Worm (Caenorhabditis elegans) whole organism, L1 larva: Measurements from ENCODE around the gene puf-9.
A peak's percentile ranks its signal among the peaks of the same experiment; 100 is the strongest.

Experiments
- C16A3.4 ChIP-seq: fragments of 150-350 bp; optimal IDR thresholded peaks from 2 replicates; lab custom pipeline; 2014; ENCODE audit warnings: missing biosample characterization, missing genetic modification characterization
- Y116A8C.19 ChIP-seq: sonication (generic microtip); optimal IDR thresholded peaks from 2 replicates; lab custom pipeline; 2016; ENCODE audit warnings: missing compliant biosample characterization, missing genetic modification characterization, borderline replicate concordance
- aha-1 ChIP-seq: fragments of 150-350 bp; optimal IDR thresholded peaks from 2 replicates; lab custom pipeline; 2014; ENCODE audit warnings: missing biosample characterization, missing genetic modification characterization
- alr-1 ChIP-seq: fragments of 200-800 bp; sonication (Bioruptor generic); optimal IDR thresholded peaks from 2 replicates; lab custom pipeline; 2018; ENCODE audit warnings: borderline replicate concordance, mild to moderate bottlenecking, missing genetic modification characterization, missing compliant biosample characterization
- ama-1 ChIP-seq: fragments of 150-350 bp; optimal IDR thresholded peaks from 2 replicates; lab custom pipeline; 2014
- blmp-1 ChIP-seq: fragments of 150-350 bp; optimal IDR thresholded peaks from 2 replicates; lab custom pipeline; 2014; ENCODE audit warnings: missing biosample characterization, missing genetic modification characterization
- ceh-90 ChIP-seq: sonication (generic microtip); optimal IDR thresholded peaks from 2 replicates; lab custom pipeline; 2016; ENCODE audit warnings: missing genetic modification characterization, missing compliant biosample characterization
- ces-1 ChIP-seq: fragments of 150-350 bp; optimal IDR thresholded peaks from 2 replicates; lab custom pipeline; 2014; ENCODE audit warnings: missing biosample characterization, missing genetic modification reagents, missing genetic modification characterization
- dsc-1 ChIP-seq: sonication (generic microtip); optimal IDR thresholded peaks from 2 replicates; lab custom pipeline; 2016; ENCODE audit warnings: mild to moderate bottlenecking, missing genetic modification characterization, missing compliant biosample characterization
- efl-1 ChIP-seq, 4 experiments: fragments of 150-350 bp; optimal IDR thresholded peaks in 3 of 4; peaks in 1 of 4; 1 replicate in 1 of 4; 2 replicates in 3 of 4; lab custom pipeline; 2014; ENCODE audit warnings: missing biosample characterization in 2 of 4, missing genetic modification characterization in 2 of 4, missing genetic modification reagents in 2 of 4
- elt-2 ChIP-seq: sonication (generic microtip); optimal IDR thresholded peaks from 2 replicates; lab custom pipeline; 2016; ENCODE audit warnings: missing genetic modification characterization, mild to moderate bottlenecking, inconsistent platforms, missing compliant biosample characterization, missing genetic modification reagents
- elt-3 ChIP-seq, 6 experiments: fragments of 150-350 bp in 1 of 6; sonication (generic microtip); optimal IDR thresholded peaks; 2 replicates each; lab custom pipeline; 2017 to 2018; ENCODE audit warnings: missing biosample characterization in 6 of 6, missing genetic modification characterization in 6 of 6, inconsistent platforms in 1 of 6
- fkh-4 ChIP-seq: sonication (generic microtip); optimal IDR thresholded peaks from 2 replicates; lab custom pipeline; 2016; ENCODE audit warnings: missing compliant biosample characterization, missing genetic modification characterization, borderline replicate concordance
- grh-1 ChIP-seq: fragments of 200-800 bp; sonication (Bioruptor generic); IDR thresholded peaks from 2 replicates; pipeline ENCODE4 v1.3.6; 2022; ENCODE audit warnings: missing genetic modification reagents, missing genetic modification characterization, missing compliant biosample characterization
- hlh-17 ChIP-seq: fragments of 200-800 bp; sonication (Bioruptor generic); optimal IDR thresholded peaks from 2 replicates; lab custom pipeline; 2018; ENCODE audit warnings: missing genetic modification characterization, mild to moderate bottlenecking, missing compliant biosample characterization, moderate library complexity, borderline replicate concordance
- hlh-4 ChIP-seq: sonication (generic microtip); optimal IDR thresholded peaks from 2 replicates; lab custom pipeline; 2016; ENCODE audit warnings: mild to moderate bottlenecking, missing genetic modification characterization, missing compliant biosample characterization
- isw-1 ChIP-seq: fragments of 200-800 bp; sonication (Bioruptor generic); IDR thresholded peaks from 2 replicates; pipeline ENCODE4 v1.3.6; 2022; ENCODE audit warnings: missing genetic modification characterization, missing compliant biosample characterization
- jun-1 ChIP-seq: fragments of 150-350 bp; optimal IDR thresholded peaks from 2 replicates; lab custom pipeline; 2014; ENCODE audit warnings: missing biosample characterization, missing genetic modification reagents, missing genetic modification characterization
- lin-14 ChIP-seq: fragments of 200-800 bp; sonication (Bioruptor generic); optimal IDR thresholded peaks from 2 replicates; lab custom pipeline; 2018; ENCODE audit warnings: mild to moderate bottlenecking, missing genetic modification characterization, moderate library complexity, missing compliant biosample characterization
- lin-15B ChIP-seq: fragments of 150-350 bp; sonication (generic microtip); optimal IDR thresholded peaks from 3 replicates; lab custom pipeline; 2014; ENCODE audit warnings: missing biosample characterization, missing genetic modification characterization
- lin-35 ChIP-seq, 2 experiments: fragments of 150-350 bp; optimal IDR thresholded peaks; 2 replicates each; lab custom pipeline; 2014; ENCODE audit warnings: missing biosample characterization in 2 of 2, missing genetic modification characterization in 2 of 2, missing genetic modification reagents in 2 of 2
- lin-39 ChIP-seq: fragments of 150-350 bp; optimal IDR thresholded peaks from 2 replicates; lab custom pipeline; 2014; ENCODE audit warnings: missing biosample characterization, missing genetic modification reagents, missing genetic modification characterization
- lir-3 ChIP-seq: sonication (generic microtip); optimal IDR thresholded peaks from 2 replicates; lab custom pipeline; 2016; ENCODE audit warnings: mild to moderate bottlenecking, missing genetic modification characterization, moderate library complexity, missing compliant biosample characterization; ENCODE audit not compliant: poor library complexity
- lsy-2 ChIP-seq, 2 experiments: fragments of 150-350 bp; optimal IDR thresholded peaks; 2 replicates each; lab custom pipeline; 2014; ENCODE audit warnings: missing biosample characterization in 2 of 2, missing genetic modification characterization in 2 of 2
- mdl-1 ChIP-seq, 2 experiments: fragments of 150-350 bp; optimal IDR thresholded peaks; 2 replicates each; lab custom pipeline; 2014 to 2017; ENCODE audit warnings: missing biosample characterization in 2 of 2, missing genetic modification characterization in 2 of 2, inconsistent platforms in 1 of 2
- mep-1 ChIP-seq: fragments of 150-350 bp; optimal IDR thresholded peaks from 2 replicates; lab custom pipeline; 2014; ENCODE audit warnings: missing biosample characterization, missing genetic modification characterization
- nhr-11 ChIP-seq: fragments of 150-350 bp; optimal IDR thresholded peaks from 2 replicates; lab custom pipeline; 2014; ENCODE audit warnings: missing biosample characterization, missing genetic modification characterization
- nhr-12 ChIP-seq: sonication (generic microtip); optimal IDR thresholded peaks from 2 replicates; lab custom pipeline; 2017; ENCODE audit warnings: missing biosample characterization, missing genetic modification characterization
- nhr-19 ChIP-seq: fragments of 200-800 bp; sonication (Bioruptor generic); conservative IDR thresholded peaks from 2 replicates; pipeline ENCODE4 v1.3.6; 2022; ENCODE audit warnings: missing genetic modification characterization, missing compliant biosample characterization
- nhr-28 ChIP-seq: fragments of 150-350 bp; optimal IDR thresholded peaks from 2 replicates; lab custom pipeline; 2014; ENCODE audit warnings: missing biosample characterization, missing genetic modification characterization
- nhr-71 ChIP-seq: sonication (generic microtip); optimal IDR thresholded peaks from 2 replicates; lab custom pipeline; 2016; ENCODE audit warnings: mild to moderate bottlenecking, missing genetic modification characterization, moderate library complexity, missing compliant biosample characterization
- nhr-84 ChIP-seq: sonication (generic microtip); optimal IDR thresholded peaks from 2 replicates; lab custom pipeline; 2017; ENCODE audit warnings: missing biosample characterization, missing genetic modification characterization
- nhr-85 ChIP-seq: sonication (generic microtip); peaks from one replicate; lab custom pipeline; 2016; ENCODE audit warnings: missing genetic modification characterization, inconsistent platforms, missing compliant biosample characterization
- nhr-90 ChIP-seq: sonication (generic microtip); optimal IDR thresholded peaks from 2 replicates; lab custom pipeline; 2016; ENCODE audit warnings: mild to moderate bottlenecking, missing genetic modification characterization, missing compliant biosample characterization; ENCODE audit not compliant: poor library complexity
- pag-3 ChIP-seq: sonication (generic microtip); optimal IDR thresholded peaks from 2 replicates; lab custom pipeline; 2017; ENCODE audit warnings: missing genetic modification characterization, mild to moderate bottlenecking, missing compliant biosample characterization, antibody characterized with exemption, borderline replicate concordance; ENCODE audit not compliant: insufficient read depth
- pax-3 ChIP-seq: fragments of 200-800 bp; sonication (Bioruptor generic); optimal IDR thresholded peaks from 2 replicates; lab custom pipeline; 2018; ENCODE audit warnings: mild to moderate bottlenecking, missing genetic modification characterization, moderate library complexity, missing compliant biosample characterization
- pqm-1 ChIP-seq: sonication (generic microtip); optimal IDR thresholded peaks from 3 replicates; lab custom pipeline; 2017; ENCODE audit warnings: missing biosample characterization, missing genetic modification characterization
- skn-1 ChIP-seq: fragments of 150-350 bp; optimal IDR thresholded peaks from 2 replicates; lab custom pipeline; 2014; ENCODE audit warnings: missing biosample characterization, missing genetic modification characterization
- snpc-4 ChIP-seq: fragments of 150-350 bp; optimal IDR thresholded peaks from 2 replicates; lab custom pipeline; 2014; ENCODE audit warnings: missing biosample characterization, missing genetic modification characterization
- snu-23 ChIP-seq: sonication (generic microtip); optimal IDR thresholded peaks from 2 replicates; lab custom pipeline; 2016; ENCODE audit warnings: missing genetic modification characterization, missing compliant biosample characterization
- sptf-1 ChIP-seq: fragments of 150-350 bp; optimal IDR thresholded peaks from 2 replicates; lab custom pipeline; 2014; ENCODE audit warnings: missing biosample characterization, missing genetic modification characterization
- sup-37 ChIP-seq: fragments of 200-800 bp; sonication (Bioruptor generic); optimal IDR thresholded peaks from 2 replicates; lab custom pipeline; 2018; ENCODE audit warnings: mild to moderate bottlenecking, missing genetic modification characterization, missing compliant biosample characterization
- tbx-2 ChIP-seq: sonication (generic microtip); optimal IDR thresholded peaks from 2 replicates; lab custom pipeline; 2016; ENCODE audit warnings: missing genetic modification characterization, missing compliant biosample characterization
- unc-130 ChIP-seq: fragments of 150-350 bp; optimal IDR thresholded peaks from 2 replicates; lab custom pipeline; 2017; ENCODE audit warnings: missing biosample characterization, missing genetic modification characterization, inconsistent platforms
- unc-98 ChIP-seq: fragments of 200-800 bp; sonication (Bioruptor generic); IDR thresholded peaks from 2 replicates; pipeline ENCODE4 v1.3.6; 2022; ENCODE audit warnings: missing genetic modification characterization, missing compliant biosample characterization
- vab-15 ChIP-seq: sonication (generic microtip); optimal IDR thresholded peaks from 2 replicates; lab custom pipeline; 2017; ENCODE audit warnings: missing genotype, mild to moderate bottlenecking, missing genetic modification characterization, missing compliant biosample characterization
- xbp-1 ChIP-seq: sonication (generic microtip); optimal IDR thresholded peaks from 2 replicates; lab custom pipeline; 2016; ENCODE audit warnings: missing genetic modification characterization, missing compliant biosample characterization
- zag-1 ChIP-seq: fragments of 150-350 bp; optimal IDR thresholded peaks from 2 replicates; lab custom pipeline; 2014; ENCODE audit warnings: missing biosample characterization, missing genetic modification characterization
- zip-4 ChIP-seq: fragments of 200-800 bp; sonication (Bioruptor generic); optimal IDR thresholded peaks from 2 replicates; lab custom pipeline; 2018; ENCODE audit warnings: mild to moderate bottlenecking, missing genetic modification characterization, moderate library complexity, missing compliant biosample characterization
- ztf-11 ChIP-seq, 2 experiments: sonication (generic microtip); optimal IDR thresholded peaks; 2 replicates each; lab custom pipeline; 2016 to 2017; ENCODE audit warnings: missing genetic modification characterization in 2 of 2, missing biosample characterization in 1 of 2, missing compliant biosample characterization in 1 of 2
- ztf-4 ChIP-seq: fragments of 150-350 bp; optimal IDR thresholded peaks from 2 replicates; lab custom pipeline; 2014; ENCODE audit warnings: missing biosample characterization, missing genetic modification characterization

The puf-9 gene

ce11 chrX:5841060-5841642 lies at the start of gene puf-9:
puf-9 (plus strand) TSS chrX:5841592.
- TF ChIP-seq xbp-1 (peak; percentile 100), ceh-90 (no peak), hlh-4 (tag; lab: Kevin White, UChicago) (no peak), pag-3 (tag; lab: Kevin White, UChicago) (peak; percentile 84), lin-35 (GFP tag; optimal IDR thresholded peaks at IDR 0.05; lab: Kevin White, UChicago) (peak; percentile 93 to 98), zag-1 (tag; lab: Kevin White, UChicago) (peak; percentile 67), jun-1 (peak; percentile 99), ztf-11 (tag; optimal IDR thresholded peaks at IDR 0.05; lab: Kevin White, UChicago) (peak in 1 of 2 experiments; percentile 97), mdl-1 (tag; optimal IDR thresholded peaks at IDR 0.05; lab: Kevin White, UChicago) (peak; percentile 78 to 100), pqm-1 (tag; lab: Kevin White, UChicago) (no peak), isw-1 (GFP tag; lab: Robert Waterston, UW) (peak; percentile 98), ztf-4 (tag; lab: Kevin White, UChicago) (peak; percentile 99), nhr-84 (tag; lab: Kevin White, UChicago) (no peak), elt-3 (tag; optimal IDR thresholded peaks at IDR 0.05; lab: Kevin White, UChicago) (peak; percentile 74 to 100 (median 99)), nhr-85 (tag; lab: Kevin White, UChicago) (peak; percentile 100), Y116A8C.19 (tag; lab: Kevin White, UChicago) (no peak), unc-130 (peak; percentile 98), C16A3.4 (tag; lab: Kevin White, UChicago) (peak; percentile 100), vab-15 (tag; lab: Kevin White, UChicago) (peak; percentile 98), dsc-1 (tag; lab: Kevin White, UChicago) (peak; percentile 99), ama-1 (lab: Kevin White, UChicago) (peak; percentile 59), nhr-28 (tag; lab: Kevin White, UChicago) (no peak), fkh-4 (peak; percentile 81), sup-37 (GFP tag; lab: Kevin White, UChicago) (peak; percentile 99), elt-2 (tag; lab: Kevin White, UChicago) (peak; percentile 97), mep-1 (peak; percentile 99), ces-1 (no peak), lin-14 (GFP tag; lab: Kevin White, UChicago) (peak; percentile 100), hlh-17 (no peak), alr-1 (tag; lab: Kevin White, UChicago) (no peak), tbx-2 (tag; lab: Kevin White, UChicago) (peak; percentile 100), efl-1 (optimal IDR thresholded peaks at IDR 0.05; lab: Kevin White, UChicago) (peak; percentile 92 to 96), efl-1 (GFP tag; optimal IDR thresholded peaks at IDR 0.05 in 1 of 2; lab: Kevin White, UChicago) (peak; percentile 80 to 99), lir-3 (tag; lab: Kevin White, UChicago) (peak; percentile 90), skn-1 (tag; lab: Kevin White, UChicago) (peak; percentile 97), snpc-4 (tag; lab: Kevin White, UChicago) (peak; percentile 91), sptf-1 (tag; lab: Kevin White, UChicago) (no peak), nhr-11 (tag; lab: Kevin White, UChicago) (peak; percentile 96), blmp-1 (tag; lab: Kevin White, UChicago) (peak; percentile 88), pax-3 (tag; lab: Kevin White, UChicago) (peak; percentile 98), lin-39 (tag; lab: Kevin White, UChicago) (peak; percentile 95), nhr-19 (peak; percentile 100), grh-1 (GFP tag; lab: Robert Waterston, UW) (peak; percentile 99), unc-98 (GFP tag; lab: Robert Waterston, UW) (peak; percentile 83), snu-23 (GFP tag; lab: Kevin White, UChicago) (peak; percentile 100), nhr-71 (tag; lab: Kevin White, UChicago) (peak; percentile 100), aha-1 (tag; lab: Kevin White, UChicago) (peak; percentile 97), nhr-12 (peak; percentile 50), lsy-2 (tag; optimal IDR thresholded peaks at IDR 0.05; lab: Kevin White, UChicago) (peak; percentile 97), lin-15B (tag; lab: Kevin White, UChicago) (peak; percentile 98), zip-4 (GFP tag; lab: Kevin White, UChicago) (peak; percentile 92), nhr-90 (tag; lab: Kevin White, UChicago) (peak; percentile 100)
